Worm (Caenorhabditis elegans): Measurements from ENCODE around the gene best-16.

best-16 gene

ce11 chrIV:7175346-7175745 lies 20.3 kb downstream of the best-16 start, which contains the start of gene C42D4.19:
C42D4.19 (plus strand) TSS chrIV:7175646.
- TF ChIP-seq hrde-1 (tag; optimal IDR thresholded peaks at IDR 0.05; ENCODE audit: borderline replicate concordance), result no peak
- TF ChIP-seq sdz-38 (tag; optimal IDR thresholded peaks at IDR 0.05), result no peak
- TF ChIP-seq dox-1 (GFP tag; IDR thresholded peaks at IDR 0.05), result no peak
- no peak for TF ChIP-seq Y95B8A.8 (GFP tag; IDR thresholded peaks at IDR 0.05)
- TF ChIP-seq ztf-25 (GFP tag; IDR thresholded peaks at IDR 0.05), result no peak
- no peak for TF ChIP-seq dpl-1 (GFP tag; optimal IDR thresholded peaks at IDR 0.05)
- TF ChIP-seq F39B2.1 (GFP tag; IDR thresholded peaks at IDR 0.05), result no peak
- TF ChIP-seq nfya-2 (GFP tag; IDR thresholded peaks at IDR 0.05), result no peak
- TF ChIP-seq C17E4.6 (GFP tag; IDR thresholded peaks at IDR 0.05), result no peak
- TF ChIP-seq nhr-179 (tag; optimal IDR thresholded peaks at IDR 0.05), result no peak
- TF ChIP-seq F49E8.2 (tag; optimal IDR thresholded peaks at IDR 0.05; ENCODE audit: insufficient read depth), result no peak
- TF ChIP-seq let-526 (GFP tag; IDR thresholded peaks at IDR 0.05), result no peak
- no peak for TF ChIP-seq mcd-1 (GFP tag; IDR thresholded peaks at IDR 0.05)
- TF ChIP-seq efl-1 (GFP tag; optimal IDR thresholded peaks at IDR 0.05), result no peak

DNA sequence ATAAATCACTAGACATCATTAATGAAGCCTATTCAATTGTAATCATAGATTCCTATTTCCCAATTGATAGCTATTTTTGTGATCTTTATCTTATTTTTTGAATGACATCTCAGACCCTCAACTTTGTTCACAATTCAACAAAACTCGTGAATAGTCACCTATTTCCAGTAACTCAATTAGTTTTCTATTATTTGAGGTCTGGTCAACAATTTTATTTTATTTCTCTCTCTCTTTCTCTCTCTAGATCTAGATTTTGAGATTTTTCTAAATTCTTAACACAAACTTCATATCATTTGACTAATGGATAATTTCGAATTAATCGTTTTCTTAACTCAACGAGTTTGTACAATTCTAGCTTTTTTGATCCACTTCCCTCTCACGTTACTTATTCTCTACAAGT lies 22.1 kb downstream of the best-16 start, which contains the start of gene str-1:
TSS of gene str-1 (plus strand) at position 301 of the 400 bp plus-strand sequence.
- TF ChIP-seq Y95B8A.8 (GFP tag; IDR thresholded peaks at IDR 0.05) (no peak), die-1 (tag; optimal IDR thresholded peaks at IDR 0.05) (no peak), hmg-20 (GFP tag; IDR thresholded peaks at IDR 0.05) (no peak), bed-1 (GFP tag; IDR thresholded peaks at IDR 0.05) (no peak), Y56A3A.18 (GFP tag; IDR thresholded peaks at IDR 0.05) (no peak), madf-10 (tag; optimal IDR thresholded peaks at IDR 0.05) (no peak), aptf-3 (GFP tag; IDR thresholded peaks at IDR 0.05) (no peak), akir-1 (GFP tag; optimal IDR thresholded peaks at IDR 0.05) (no peak), lin-54 (GFP tag; optimal IDR thresholded peaks at IDR 0.05) (no peak), tbx-9 (tag; optimal IDR thresholded peaks at IDR 0.05; ENCODE audit: borderline replicate concordance) (no peak), ztf-28 (GFP tag; IDR thresholded peaks at IDR 0.05) (no peak), K11D2.4 (GFP tag; IDR thresholded peaks at IDR 0.05) (no peak), atf-7 (tag; optimal IDR thresholded peaks at IDR 0.05) (no peak), T07F8.4 (tag; optimal IDR thresholded peaks at IDR 0.05) (no peak), F55B11.4 (tag; optimal IDR thresholded peaks at IDR 0.05; ENCODE audit: borderline replicate concordance, insufficient read depth) (no peak), C06A6.2 (GFP tag; conservative IDR thresholded peaks at IDR 0.05) (no peak), ztf-26 (tag; optimal IDR thresholded peaks at IDR 0.05) (no peak), nfyb-1 (GFP tag; IDR thresholded peaks at IDR 0.05) (no peak)

DNA sequence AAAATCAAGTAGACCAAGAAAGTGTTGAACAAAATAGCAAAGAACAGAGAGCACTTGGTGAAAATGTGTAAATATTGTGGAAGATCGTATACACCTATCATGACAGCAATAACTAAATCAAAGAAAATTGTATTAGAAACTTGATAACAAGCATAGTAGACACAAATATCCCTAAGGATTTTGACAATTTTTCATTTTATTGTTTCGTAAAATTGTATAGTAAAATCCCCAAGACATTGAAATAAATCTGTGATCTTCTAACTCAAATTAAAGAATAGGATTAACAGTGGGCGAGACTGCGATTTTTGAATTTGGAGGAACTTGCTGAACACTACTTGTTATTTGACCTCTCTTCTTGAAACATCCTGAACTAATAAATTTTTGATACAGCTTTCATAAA lies 24.4 kb downstream of the best-16 start, which contains the start of gene str-220:
TSS of gene str-220 (minus strand) at position 101 of the 400 bp plus-strand sequence.
- TF ChIP-seq C17E4.6 (GFP tag; IDR thresholded peaks at IDR 0.05), result no peak
- TF ChIP-seq ztf-6 (GFP tag; IDR thresholded peaks at IDR 0.05), result no peak
- no peak for TF ChIP-seq efl-1 (GFP tag; optimal IDR thresholded peaks at IDR 0.05)
- TF ChIP-seq ets-4 (GFP tag; optimal IDR thresholded peaks at IDR 0.05), result no peak
- TF ChIP-seq B0261.1 (tag; optimal IDR thresholded peaks at IDR 0.05), result no peak
- TF ChIP-seq madf-3 (GFP tag; IDR thresholded peaks at IDR 0.05), result no peak
- no peak for TF ChIP-seq snpc-1.3 (tag; optimal IDR thresholded peaks at IDR 0.05; ENCODE audit: insufficient read depth)
- TF ChIP-seq egl-18 (GFP tag; IDR thresholded peaks at IDR 0.05), result no peak
- no peak for TF ChIP-seq snpc-1.1 (tag; optimal IDR thresholded peaks at IDR 0.05; ENCODE audit: insufficient read depth)
- TF ChIP-seq madf-10 (tag; optimal IDR thresholded peaks at IDR 0.05), result no peak
- TF ChIP-seq F52B5.7 (tag; optimal IDR thresholded peaks at IDR 0.05), result no peak
- TF ChIP-seq ztf-25 (GFP tag; IDR thresholded peaks at IDR 0.05), result no peak
- TF ChIP-seq nhr-27 (tag; optimal IDR thresholded peaks at IDR 0.05), result no peak
- no peak for TF ChIP-seq sdz-38 (tag; optimal IDR thresholded peaks at IDR 0.05)
- no peak for TF ChIP-seq mxl-1 (tag; optimal IDR thresholded peaks at IDR 0.05)
- no peak for TF ChIP-seq lag-1 (GFP tag; IDR thresholded peaks at IDR 0.05)
- no peak for TF ChIP-seq lin-35 (GFP tag; optimal IDR thresholded peaks at IDR 0.05)
- no peak for TF ChIP-seq ceh-58 (GFP tag; IDR thresholded peaks at IDR 0.05)
- TF ChIP-seq T26A5.8 (tag; optimal IDR thresholded peaks at IDR 0.05), result no peak
- TF ChIP-seq F57A8.1 (GFP tag; optimal IDR thresholded peaks at IDR 0.05), result no peak

Data from whole organism, young adult.